Worm (Caenorhabditis elegans) whole organism, late embryonic: ENCODE measurements around the gene nspb-9.

Source experiments
- ama-1 ChIP-seq: fragments of 150-350 bp; optimal IDR thresholded peaks from 2 replicates; lab custom pipeline; 2014
- ceh-14 ChIP-seq: sonication (generic microtip); optimal IDR thresholded peaks from 2 replicates; lab custom pipeline; 2016; ENCODE audit warnings: missing genotype, missing genetic modification characterization, missing compliant biosample characterization
- ceh-31 ChIP-seq: sonication (generic microtip); optimal IDR thresholded peaks from 2 replicates; lab custom pipeline; 2016; ENCODE audit warnings: missing genetic modification characterization, missing compliant biosample characterization
- dmd-4 ChIP-seq: sonication (generic microtip); optimal IDR thresholded peaks from 2 replicates; lab custom pipeline; 2016; ENCODE audit warnings: borderline replicate concordance, missing genetic modification characterization, missing compliant biosample characterization
- elt-2 ChIP-seq: sonication (generic microtip); optimal IDR thresholded peaks from 2 replicates; lab custom pipeline; 2016; ENCODE audit warnings: missing genetic modification reagents, missing genetic modification characterization, missing compliant biosample characterization
- ets-4 ChIP-seq: sonication (generic microtip); optimal IDR thresholded peaks from 2 replicates; lab custom pipeline; 2016; ENCODE audit warnings: missing genetic modification characterization, missing compliant biosample characterization
- nhr-11 ChIP-seq: fragments of 150-350 bp; optimal IDR thresholded peaks from 2 replicates; lab custom pipeline; 2014; ENCODE audit warnings: missing biosample characterization, missing genetic modification characterization
- pha-4 ChIP-seq: fragments of 150-350 bp; optimal IDR thresholded peaks from 2 replicates; lab custom pipeline; 2018; ENCODE audit warnings: missing biosample characterization, missing genetic modification reagents, missing genetic modification characterization
- pqm-1 ChIP-seq: sonication (generic microtip); optimal IDR thresholded peaks from 2 replicates; lab custom pipeline; 2016; ENCODE audit warnings: missing genetic modification characterization, missing compliant biosample characterization
- pros-1 ChIP-seq: fragments of 150-350 bp; optimal IDR thresholded peaks from 2 replicates; lab custom pipeline; 2014; ENCODE audit warnings: missing biosample characterization, missing genetic modification reagents, missing genetic modification characterization
- ref-2 ChIP-seq: sonication (generic microtip); optimal IDR thresholded peaks from 2 replicates; lab custom pipeline; 2016; ENCODE audit warnings: missing genetic modification characterization, missing compliant biosample characterization
- tbx-7 ChIP-seq: sonication (generic microtip); optimal IDR thresholded peaks from 2 replicates; lab custom pipeline; 2016; ENCODE audit warnings: missing genotype, missing genetic modification characterization, missing compliant biosample characterization

ce11 chrII:14620730-14621129, 40.1 kb downstream of the nspb-9 start:
- TF ChIP-seq ama-1 (lab: Kevin White, UChicago) (no peak), nhr-11 (tag; lab: Kevin White, UChicago) (no peak), ceh-14 (tag; lab: Kevin White, UChicago) (no peak), pros-1 (tag; lab: Kevin White, UChicago) (no peak), pha-4 (tag; lab: Kevin White, UChicago) (no peak), tbx-7 (no peak), dmd-4 (tag; lab: Kevin White, UChicago) (no peak), ref-2 (tag; lab: Kevin White, UChicago) (no peak), ets-4 (tag; lab: Kevin White, UChicago) (no peak), elt-2 (tag; lab: Kevin White, UChicago) (no peak), pqm-1 (no peak), ceh-31 (no peak)
